Worm (Caenorhabditis elegans) whole organism, young adult: ENCODE data around the gene agr-1.

ENCODE experiments used
- B0336.3 ChIP-seq: fragments of 200-800 bp; sonication (Bioruptor generic); IDR thresholded peaks from 2 replicates; pipeline ENCODE4 v1.3.6; 2022; ENCODE audit warnings: missing genetic modification characterization, missing compliant biosample characterization
- T26A5.8 ChIP-seq: sonication (generic microtip); optimal IDR thresholded peaks from 2 replicates; lab custom pipeline; 2016; ENCODE audit warnings: missing genetic modification characterization, missing compliant biosample characterization
- ama-1 ChIP-seq, 3 experiments: fragments of 150-350 bp in 1 of 3; sonication (generic microtip) in 2 of 3; optimal IDR thresholded peaks; 2 replicates each; lab custom pipeline; 2014 to 2018; ENCODE audit warnings: missing biosample characterization in 2 of 3, missing genetic modification characterization in 2 of 3, missing genetic modification reagents in 2 of 3
- lin-26 ChIP-seq: fragments of 200-800 bp; sonication (Bioruptor generic); IDR thresholded peaks from 2 replicates; pipeline ENCODE4 v1.3.6; 2022; ENCODE audit warnings: missing genetic modification reagents, missing genetic modification characterization, missing compliant biosample characterization
- lir-1 ChIP-seq: fragments of 200-800 bp; sonication (Bioruptor generic); conservative IDR thresholded peaks from 2 replicates; pipeline ENCODE4 v1.3.6; 2022; ENCODE audit warnings: missing genetic modification reagents, missing genetic modification characterization, missing compliant biosample characterization
- nfya-2 ChIP-seq: fragments of 200-800 bp; sonication (Bioruptor generic); IDR thresholded peaks from 2 replicates; pipeline ENCODE4 v1.3.6; 2022; ENCODE audit warnings: missing genetic modification reagents, missing genetic modification characterization, missing compliant biosample characterization
- pha-4 ChIP-seq: fragments of 150-350 bp; sonication (generic microtip); optimal IDR thresholded peaks from 2 replicates; lab custom pipeline; 2014; ENCODE audit warnings: missing biosample characterization, missing genetic modification reagents, missing genetic modification characterization
- rec-8 ChIP-seq, 2 experiments: sonication (generic microtip); optimal IDR thresholded peaks; 2 replicates each; lab custom pipeline; 2016; ENCODE audit warnings: mild to moderate bottlenecking in 2 of 2, missing genetic modification characterization in 2 of 2, missing genetic modification reagents in 2 of 2, missing genotype in 2 of 2, missing biosample characterization in 1 of 2, missing compliant biosample characterization in 1 of 2, moderate library complexity in 1 of 2
- sdz-38 ChIP-seq: sonication (generic microtip); optimal IDR thresholded peaks from 2 replicates; lab custom pipeline; 2016; ENCODE audit warnings: missing genotype, missing genetic modification characterization, missing compliant biosample characterization
- snpc-4 ChIP-seq, 5 experiments: fragments of 150-350 bp in 1 of 5; sonication (generic microtip) in 4 of 5; optimal IDR thresholded peaks; 2 replicates each; lab custom pipeline; 2014 to 2018; ENCODE audit warnings: missing genetic modification characterization in 5 of 5, missing biosample characterization in 3 of 5, antibody characterized with exemption in 2 of 5, mild to moderate bottlenecking in 2 of 5, missing compliant biosample characterization in 2 of 5, missing genotype in 2 of 5, moderate library complexity in 2 of 5, missing genetic modification reagents in 1 of 5

ce11 chrII:6816324-6816723 is 41.3 kb upstream of the agr-1 start:
- no peak for TF ChIP-seq sdz-38 (tag; lab: Kevin White, UChicago)
- no peak for TF ChIP-seq lin-26
- TF ChIP-seq lir-1: no peak
- no peak for TF ChIP-seq nfya-2 (GFP tag; lab: Robert Waterston, UW)
- no peak for TF ChIP-seq ama-1 (optimal IDR thresholded peaks at IDR 0.05; lab: Kevin White, UChicago)
- TF ChIP-seq ama-1 (GFP tag; optimal IDR thresholded peaks at IDR 0.05; lab: Kevin White, UChicago): no peak
- no peak for TF ChIP-seq snpc-4 (GFP tag; optimal IDR thresholded peaks at IDR 0.05; lab: Kevin White, UChicago)
- no peak for TF ChIP-seq snpc-4 (tag; optimal IDR thresholded peaks at IDR 0.05; lab: Kevin White, UChicago)
- TF ChIP-seq rec-8 (tag; optimal IDR thresholded peaks at IDR 0.05; lab: Kevin White, UChicago): no peak
- no peak for TF ChIP-seq B0336.3 (GFP tag; lab: Robert Waterston, UW)
- TF ChIP-seq T26A5.8 (tag; lab: Kevin White, UChicago): no peak
- no peak for TF ChIP-seq pha-4
